Fruit fly (Drosophila melanogaster): ENCODE measurements around the gene Uch-L5.

Uch-L5 gene

DNA sequence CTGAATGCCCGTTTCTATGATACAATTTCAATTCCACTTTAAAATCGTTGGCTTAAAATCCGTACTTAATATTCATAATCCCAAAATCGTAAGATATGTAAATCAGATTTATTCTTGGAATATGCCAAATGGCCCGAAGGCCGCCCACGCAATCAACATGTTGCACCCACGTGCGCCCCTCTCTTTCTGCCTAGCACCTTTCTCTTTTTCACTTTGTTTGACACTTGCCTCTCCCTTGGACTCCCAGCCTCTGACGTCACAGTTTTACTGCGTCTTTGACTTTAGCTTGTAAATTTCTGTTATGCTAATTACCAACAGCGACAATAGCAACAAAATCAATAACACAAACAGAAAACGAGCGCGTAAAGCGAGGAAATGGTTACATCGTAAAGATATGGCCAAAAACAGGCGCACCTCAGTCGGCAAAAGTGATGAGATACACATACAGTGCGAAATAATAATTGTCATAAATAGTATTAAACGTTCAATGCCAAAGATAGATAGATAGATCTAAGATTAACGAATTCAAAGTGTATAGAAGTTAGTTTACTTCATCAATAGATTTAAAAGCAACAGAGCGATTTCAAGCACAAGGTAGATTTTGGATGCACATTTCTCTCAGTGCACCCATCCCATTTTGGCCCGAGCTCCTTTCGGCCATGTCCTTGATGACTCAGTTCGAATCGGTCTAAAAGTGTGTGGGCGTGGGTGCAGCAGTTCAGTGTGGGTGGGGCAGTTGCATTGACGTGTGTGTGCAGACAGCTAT, 27.0 kb upstream of the Uch-L5 start (continued):
- TF ChIP-seq Ets97D (GFP tag; optimal IDR thresholded peaks at IDR 0.05), result no peak
- TF ChIP-seq crp (GFP tag; optimal IDR thresholded peaks at IDR 0.05), result no peak
- no peak for TF ChIP-seq Ets65A (GFP tag)
- peak; percentile 30 for TF ChIP-seq twi (tag; optimal IDR thresholded peaks at IDR 0.05)
- TF ChIP-seq Deaf1 (tag; optimal IDR thresholded peaks at IDR 0.05), result peak; percentile 3
- no peak for TF ChIP-seq CG4404 (GFP tag; IDR thresholded peaks at IDR 0.05)
- TF ChIP-seq GATAe (GFP tag; conservative IDR thresholded peaks at IDR 0.05), result no peak
- TF ChIP-seq ftz-f1 (GFP tag; optimal IDR thresholded peaks at IDR 0.05), result no peak
- TF ChIP-seq Sox102F (GFP tag; optimal IDR thresholded peaks at IDR 0.05), result peak; percentile 17
- no peak for TF ChIP-seq sens-2 (GFP tag; IDR thresholded peaks at IDR 0.05)
- no peak for TF ChIP-seq Spps (tag; optimal IDR thresholded peaks at IDR 0.05)
- TF ChIP-seq CG7839 (tag; optimal IDR thresholded peaks at IDR 0.05), result peak; percentile 12
- TF ChIP-seq CG14014 (GFP tag; IDR thresholded peaks at IDR 0.05), result 0 out of 2 replicates have a peak, but pooled peaks have one; percentile 16
- no peak for TF ChIP-seq CG14860 (GFP tag; IDR thresholded peaks at IDR 0.05; ENCODE audit: partially characterized antibody)
- TF ChIP-seq MBD-R2 (GFP tag; IDR thresholded peaks at IDR 0.05), result no peak
- TF ChIP-seq sens (GFP tag), result peak; percentile 70
- TF ChIP-seq ap (GFP tag; IDR thresholded peaks at IDR 0.05), result no peak
- no peak for TF ChIP-seq vfl (GFP tag; optimal IDR thresholded peaks at IDR 0.05)
- TF ChIP-seq zen (tag; optimal IDR thresholded peaks at IDR 0.05), result peak; percentile 29
- TF ChIP-seq CG17829 (tag; optimal IDR thresholded peaks at IDR 0.05), result peak; percentile 10
- no peak for TF ChIP-seq CG17186 (GFP tag; optimal IDR thresholded peaks at IDR 0.05)
- no peak for TF ChIP-seq CG43689 (GFP tag; IDR thresholded peaks at IDR 0.05)
- TF ChIP-seq toy (GFP tag; IDR thresholded peaks at IDR 0.05), result no peak
- TF ChIP-seq lmd (GFP tag; IDR thresholded peaks at IDR 0.05), result no peak
- no peak for TF ChIP-seq CG15073 (GFP tag; optimal IDR thresholded peaks at IDR 0.05)
- no peak for TF ChIP-seq CG12659 (GFP tag; optimal IDR thresholded peaks at IDR 0.05)
- TF ChIP-seq dimm (GFP tag; IDR thresholded peaks at IDR 0.05), result no peak
- TF ChIP-seq CG34422 (GFP tag; IDR thresholded peaks at IDR 0.05), result peak; percentile 41; the same call in 1 of the 3 replicates
- peak; percentile 19 for TF ChIP-seq CG3281 (GFP tag; optimal IDR thresholded peaks at IDR 0.05)
- TF ChIP-seq CG8924 (tag; optimal IDR thresholded peaks at IDR 0.05), result no peak
- no peak for TF ChIP-seq lbe (GFP tag; optimal IDR thresholded peaks at IDR 0.05)
- TF ChIP-seq Nf-YB (GFP tag; optimal IDR thresholded peaks at IDR 0.05), result no peak
- no peak for TF ChIP-seq CG7786 (GFP tag; optimal IDR thresholded peaks at IDR 0.05)
- TF ChIP-seq CG34376 (GFP tag; optimal IDR thresholded peaks at IDR 0.05), result no peak
- TF ChIP-seq CG5180 (GFP tag; optimal IDR thresholded peaks at IDR 0.05), result no peak
- TF ChIP-seq CG8290 (GFP tag; optimal IDR thresholded peaks at IDR 0.05), result no peak
- TF ChIP-seq CG8290 (tag; optimal IDR thresholded peaks at IDR 0.05), result no peak
- no peak for TF ChIP-seq fu2 (GFP tag; optimal IDR thresholded peaks at IDR 0.05)
- peak; percentile 31 for TF ChIP-seq BtbVII (GFP tag; optimal IDR thresholded peaks at IDR 0.05)
- TF ChIP-seq zfh1 (GFP tag; IDR thresholded peaks at IDR 0.05), result 0 out of 3 replicates have a peak, but pooled peaks have one; percentile 16
- no peak for TF ChIP-seq CG8359 (GFP tag; optimal IDR thresholded peaks at IDR 0.05; ENCODE audit: borderline replicate concordance)
- TF ChIP-seq Tbp (GFP tag; optimal IDR thresholded peaks at IDR 0.05), result no peak
- TF ChIP-seq CG13624 (GFP tag; optimal IDR thresholded peaks at IDR 0.05), result peak; percentile 2
- no peak for TF ChIP-seq grn (GFP tag; optimal IDR thresholded peaks at IDR 0.05)
- TF ChIP-seq CG14441 (GFP tag; IDR thresholded peaks at IDR 0.05), result no peak
- TF ChIP-seq kni (GFP tag; optimal IDR thresholded peaks at IDR 0.05), result no peak
- TF ChIP-seq CG10979 (tag; optimal IDR thresholded peaks at IDR 0.05), result peak; percentile 26
- TF ChIP-seq CG9609 (GFP tag; optimal IDR thresholded peaks at IDR 0.05), result no peak
- no peak for TF ChIP-seq CG9817 (tag; optimal IDR thresholded peaks at IDR 0.05)
- no peak for TF ChIP-seq CG18764 (GFP tag; optimal IDR thresholded peaks at IDR 0.05)
- no peak for TF ChIP-seq Neu2 (GFP tag; optimal IDR thresholded peaks at IDR 0.05; ENCODE audit: borderline replicate concordance)
